Fruit fly (Drosophila melanogaster) whole organism, prepupa: Measurements from ENCODE around the gene D2hgdh.
A peak's percentile ranks its signal among the peaks of the same experiment; 100 is the strongest.

Experiments used
- CG10631 ChIP-seq: fragments of 200-800 bp; sonication (Bioruptor generic); optimal IDR thresholded peaks from 2 replicates; lab custom pipeline; 2016; ENCODE audit warnings: missing biosample characterization, missing genetic modification characterization
- Smox ChIP-seq: fragments of 200-800 bp; sonication (Bioruptor generic); optimal IDR thresholded peaks from 3 replicates; lab custom pipeline; 2016; ENCODE audit warnings: missing biosample characterization, missing genetic modification characterization
- acj6 ChIP-seq: fragments of 200-800 bp; sonication (Bioruptor generic); optimal IDR thresholded peaks from 3 replicates; lab custom pipeline; 2016; ENCODE audit warnings: missing biosample characterization, missing genetic modification characterization

dm6 chrX:2134226-2134880, 6.9 kb upstream of the D2hgdh start:
- TF ChIP-seq CG10631 (GFP tag; lab: Kevin White, UChicago) = peak; percentile 83
- TF ChIP-seq Smox = peak; percentile 92
- TF ChIP-seq acj6 = peak; percentile 80
